Fruit fly (Drosophila melanogaster) whole organism, embryonic: ENCODE measurements around the gene sick.
A peak's percentile ranks its signal among the peaks of the same experiment; 100 is the strongest.

ENCODE experiments used
- Antp ChIP-seq: fragments of 200-800 bp; sonication (Bioruptor generic); optimal IDR thresholded peaks from 3 replicates; lab custom pipeline; 2016; ENCODE audit warnings: missing biosample characterization, missing genetic modification characterization
- Asciz ChIP-seq: fragments of 200-800 bp; sonication (Bioruptor generic); optimal IDR thresholded peaks from 2 replicates; lab custom pipeline; 2017; ENCODE audit warnings: missing biosample characterization, mild to moderate bottlenecking, missing genetic modification characterization, missing genetic modification reagents
- CG11398 ChIP-seq: fragments of 200-800 bp; sonication (Bioruptor generic); optimal IDR thresholded peaks from 2 replicates; lab custom pipeline; 2016; ENCODE audit warnings: missing biosample characterization, missing genetic modification characterization
- CG11695 ChIP-seq: fragments of 200-800 bp; sonication (Bioruptor generic); IDR thresholded peaks from 3 replicates; pipeline ENCODE4 v1.3.6; 2022; ENCODE audit warnings: missing biosample characterization, missing genetic modification characterization
- CG18599 ChIP-seq: fragments of 200-800 bp; sonication (Bioruptor generic); optimal IDR thresholded peaks from 3 replicates; lab custom pipeline; 2017; ENCODE audit warnings: missing biosample characterization, missing genetic modification characterization, mild to moderate bottlenecking, moderate library complexity, missing genetic modification reagents
- CG2116 ChIP-seq: fragments of 200-800 bp; sonication (Bioruptor generic); optimal IDR thresholded peaks from 3 replicates; lab custom pipeline; 2018; ENCODE audit warnings: missing biosample characterization, mild to moderate bottlenecking, missing genetic modification characterization
- CG2129 ChIP-seq: fragments of 200-800 bp; sonication (Bioruptor generic); IDR thresholded peaks from 2 replicates; pipeline ENCODE4 v1.3.6; 2022; ENCODE audit warnings: missing biosample characterization, missing genetic modification characterization; ENCODE audit not compliant: partially characterized antibody
- CG2199 ChIP-seq: fragments of 200-800 bp; sonication (Bioruptor generic); IDR thresholded peaks from 3 replicates; pipeline ENCODE4 v1.3.6; 2022; ENCODE audit warnings: missing biosample characterization, missing genetic modification characterization
- CG3065 ChIP-seq: fragments of 200-800 bp; sonication (Bioruptor generic); optimal IDR thresholded peaks from 2 replicates; lab custom pipeline; 2016; ENCODE audit warnings: missing biosample characterization, missing genetic modification characterization
- CG3838 ChIP-seq: fragments of 200-800 bp; sonication (Bioruptor generic); optimal IDR thresholded peaks from 3 replicates; lab custom pipeline; 2016; ENCODE audit warnings: missing biosample characterization, missing genetic modification characterization
- CG3995 ChIP-seq: fragments of 200-800 bp; sonication (Bioruptor generic); optimal IDR thresholded peaks from 3 replicates; lab custom pipeline; 2016; ENCODE audit warnings: missing biosample characterization, missing genetic modification characterization
- CG4328 ChIP-seq: fragments of 200-800 bp; sonication (Bioruptor generic); optimal IDR thresholded peaks from 3 replicates; lab custom pipeline; 2017; ENCODE audit warnings: missing biosample characterization, missing genetic modification reagents, missing genetic modification characterization
- CG5180 ChIP-seq: fragments of 200-800 bp; sonication (Bioruptor generic); optimal IDR thresholded peaks from 3 replicates; lab custom pipeline; 2017; ENCODE audit warnings: missing biosample characterization, missing genetic modification characterization, mild to moderate bottlenecking, moderate library complexity, missing genetic modification reagents
- CG6272 ChIP-seq: fragments of 200-800 bp; sonication (Bioruptor generic); IDR thresholded peaks from 2 replicates; pipeline ENCODE4 v1.3.6; 2022; ENCODE audit warnings: missing biosample characterization, missing genetic modification characterization
- CG6654 ChIP-seq: fragments of 200-800 bp; sonication (Bioruptor generic); optimal IDR thresholded peaks from 2 replicates; lab custom pipeline; 2017; ENCODE audit warnings: missing biosample characterization, mild to moderate bottlenecking, missing genetic modification characterization
- CG7372 ChIP-seq: fragments of 200-800 bp; sonication (Bioruptor generic); IDR thresholded peaks from 2 replicates; pipeline ENCODE4 v1.3.6; 2022; ENCODE audit warnings: missing biosample characterization, missing genetic modification characterization
- CG9215 ChIP-seq: fragments of 200-800 bp; sonication (Bioruptor generic); IDR thresholded peaks from 2 replicates; pipeline ENCODE4 v1.3.6; 2022; ENCODE audit warnings: missing biosample characterization, missing genetic modification characterization
- CG9437 ChIP-seq: fragments of 200-800 bp; sonication (Bioruptor generic); optimal IDR thresholded peaks from 2 replicates; lab custom pipeline; 2018; ENCODE audit warnings: missing biosample characterization, mild to moderate bottlenecking, missing genetic modification characterization
- Drgx ChIP-seq: fragments of 200-800 bp; sonication (Bioruptor generic); IDR thresholded peaks from 2 replicates; pipeline ENCODE4 v1.3.6; 2022; ENCODE audit warnings: missing biosample characterization, missing genetic modification characterization
- Fer3 ChIP-seq: fragments of 200-800 bp; sonication (Bioruptor generic); optimal IDR thresholded peaks from 2 replicates; lab custom pipeline; 2018; ENCODE audit warnings: missing biosample characterization, mild to moderate bottlenecking, missing genetic modification characterization, moderate library complexity
- HHEX ChIP-seq: fragments of 200-800 bp; sonication (Bioruptor generic); optimal IDR thresholded peaks from 3 replicates; lab custom pipeline; 2017; ENCODE audit warnings: missing biosample characterization, mild to moderate bottlenecking, missing genetic modification characterization, missing genetic modification reagents
- HLH3B ChIP-seq: fragments of 200-800 bp; sonication (Bioruptor generic); IDR thresholded peaks from 2 replicates; pipeline ENCODE4 v1.3.6; 2022; ENCODE audit warnings: missing biosample characterization, missing genetic modification characterization
- Meics ChIP-seq: fragments of 200-800 bp; sonication (Bioruptor generic); optimal IDR thresholded peaks from 2 replicates; lab custom pipeline; 2017; ENCODE audit warnings: missing biosample characterization, mild to moderate bottlenecking, missing genetic modification characterization
- Nf-YC ChIP-seq: fragments of 200-800 bp; optimal IDR thresholded peaks from 3 replicates; lab custom pipeline; 2019; ENCODE audit warnings: missing biosample characterization, mild to moderate bottlenecking, missing genetic modification characterization, moderate library complexity
- Opbp ChIP-seq: fragments of 200-800 bp; sonication (Bioruptor generic); IDR thresholded peaks from 3 replicates; pipeline ENCODE4 v1.3.6; 2022; ENCODE audit warnings: missing biosample characterization, missing genetic modification characterization; ENCODE audit not compliant: partially characterized antibody
- PHDP ChIP-seq: fragments of 200-800 bp; sonication (Bioruptor generic); optimal IDR thresholded peaks from 3 replicates; lab custom pipeline; 2018; ENCODE audit warnings: missing biosample characterization, mild to moderate bottlenecking, missing genetic modification characterization, moderate library complexity
- Rfx ChIP-seq: fragments of 200-800 bp; sonication (Bioruptor generic); IDR thresholded peaks from 2 replicates; pipeline ENCODE4 v1.3.6; 2022; ENCODE audit warnings: missing biosample characterization, missing genetic modification characterization
- ac ChIP-seq: fragments of 200-800 bp; sonication (Bioruptor generic); optimal IDR thresholded peaks from 3 replicates; lab custom pipeline; 2017; ENCODE audit warnings: missing biosample characterization, mild to moderate bottlenecking, missing genetic modification characterization
- ato ChIP-seq: fragments of 200-800 bp; sonication (Bioruptor generic); IDR thresholded peaks from 2 replicates; pipeline ENCODE4 v1.3.6; 2022; ENCODE audit warnings: missing biosample characterization, missing genetic modification characterization; ENCODE audit not compliant: partially characterized antibody
- az2 ChIP-seq: fragments of 200-800 bp; sonication (Bioruptor generic); optimal IDR thresholded peaks from 3 replicates; lab custom pipeline; 2016; ENCODE audit warnings: missing biosample characterization, missing genetic modification characterization
- bcd ChIP-seq: fragments of 200-800 bp; sonication (Bioruptor generic); optimal IDR thresholded peaks from 2 replicates; lab custom pipeline; 2017; ENCODE audit warnings: missing biosample characterization, mild to moderate bottlenecking, missing genetic modification characterization
- dpn ChIP-seq, 2 experiments: fragments of 200-800 bp; sonication (Bioruptor generic); optimal IDR thresholded peaks; 3 replicates each; lab custom pipeline; 2016; ENCODE audit warnings: missing biosample characterization in 2 of 2, missing genetic modification characterization in 2 of 2
- gem ChIP-seq: fragments of 200-800 bp; sonication (Bioruptor generic); optimal IDR thresholded peaks from 2 replicates; lab custom pipeline; 2019; ENCODE audit warnings: missing biosample characterization, mild to moderate bottlenecking, missing genetic modification characterization, moderate library complexity
- h ChIP-seq: fragments of >200 bp; optimal IDR thresholded peaks from 2 replicates; lab custom pipeline; 2017
- inv ChIP-seq: fragments of 200-800 bp; sonication (Bioruptor generic); IDR thresholded peaks from 2 replicates; pipeline ENCODE4 v1.3.6; 2022; ENCODE audit warnings: missing biosample characterization, missing genetic modification characterization; ENCODE audit not compliant: partially characterized antibody
- jigr1 ChIP-seq: fragments of 200-800 bp; sonication (Bioruptor generic); IDR thresholded peaks from 3 replicates; pipeline ENCODE4 v1.3.6; 2022; ENCODE audit warnings: missing biosample characterization, missing genetic modification characterization
- kni ChIP-seq: fragments of 200-800 bp; sonication (Bioruptor generic); optimal IDR thresholded peaks from 3 replicates; lab custom pipeline; 2017; ENCODE audit warnings: mild to moderate bottlenecking, missing biosample characterization, missing genetic modification reagents, missing genetic modification characterization
- lab ChIP-seq: fragments of 200-800 bp; sonication (Bioruptor generic); optimal IDR thresholded peaks from 3 replicates; lab custom pipeline; 2017; ENCODE audit warnings: missing biosample characterization, missing genetic modification characterization, mild to moderate bottlenecking, moderate library complexity, missing genetic modification reagents
- lbe ChIP-seq: fragments of 200-800 bp; sonication (Bioruptor generic); optimal IDR thresholded peaks from 2 replicates; lab custom pipeline; 2016; ENCODE audit warnings: missing biosample characterization, mild to moderate bottlenecking, missing genetic modification characterization
- nerfin-1 ChIP-seq: fragments of 200-800 bp; sonication (Bioruptor generic); optimal IDR thresholded peaks from 3 replicates; lab custom pipeline; 2019; ENCODE audit warnings: missing biosample characterization, mild to moderate bottlenecking, missing genetic modification characterization, moderate library complexity
- org-1 ChIP-seq: fragments of 200-800 bp; sonication (Bioruptor generic); optimal IDR thresholded peaks from 2 replicates; lab custom pipeline; 2017; ENCODE audit warnings: missing biosample characterization, missing genetic modification characterization
- phol ChIP-seq: fragments of 200-800 bp; sonication (Bioruptor generic); optimal IDR thresholded peaks from 3 replicates; lab custom pipeline; 2018; ENCODE audit warnings: missing biosample characterization, mild to moderate bottlenecking, missing genetic modification characterization, moderate library complexity
- prd ChIP-seq, 3 experiments: fragments of >200 bp in 2 of 3; fragments of 200-800 bp in 1 of 3; sonication (Bioruptor generic) in 1 of 3; optimal IDR thresholded peaks in 2 of 3; IDR thresholded peaks in 1 of 3; 2 replicates in 2 of 3; 3 replicates in 1 of 3; pipeline versions ENCODE4 v1.3.6 to Lab custom; 2017 to 2022; ENCODE audit warnings: missing biosample characterization in 1 of 3, missing genetic modification characterization in 1 of 3
- rib ChIP-seq: fragments of 200-800 bp; sonication (Bioruptor generic); IDR thresholded peaks from 2 replicates; pipeline ENCODE4 v1.3.6; 2022; ENCODE audit warnings: missing biosample characterization, missing genetic modification characterization
- salm ChIP-seq: fragments of 200-800 bp; sonication (Bioruptor generic); optimal IDR thresholded peaks from 2 replicates; lab custom pipeline; 2018; ENCODE audit warnings: missing biosample characterization, mild to moderate bottlenecking, missing genetic modification characterization
- sr ChIP-seq: fragments of 200-800 bp; sonication (Bioruptor generic); IDR thresholded peaks from 3 replicates; pipeline ENCODE4 v1.3.6; 2022; ENCODE audit warnings: missing biosample characterization, missing genetic modification characterization
- toy ChIP-seq: fragments of 200-800 bp; sonication (Bioruptor generic); IDR thresholded peaks from 2 replicates; pipeline ENCODE4 v1.3.6; 2022; ENCODE audit warnings: missing biosample characterization, missing genetic modification characterization
- trh ChIP-seq: fragments of 200-800 bp; sonication (Bioruptor generic); optimal IDR thresholded peaks from 2 replicates; lab custom pipeline; 2016; ENCODE audit warnings: missing biosample characterization, missing genetic modification characterization
- yki ChIP-seq: fragments of >200 bp; optimal IDR thresholded peaks from 3 replicates; lab custom pipeline; 2018

Gene sick

DNA sequence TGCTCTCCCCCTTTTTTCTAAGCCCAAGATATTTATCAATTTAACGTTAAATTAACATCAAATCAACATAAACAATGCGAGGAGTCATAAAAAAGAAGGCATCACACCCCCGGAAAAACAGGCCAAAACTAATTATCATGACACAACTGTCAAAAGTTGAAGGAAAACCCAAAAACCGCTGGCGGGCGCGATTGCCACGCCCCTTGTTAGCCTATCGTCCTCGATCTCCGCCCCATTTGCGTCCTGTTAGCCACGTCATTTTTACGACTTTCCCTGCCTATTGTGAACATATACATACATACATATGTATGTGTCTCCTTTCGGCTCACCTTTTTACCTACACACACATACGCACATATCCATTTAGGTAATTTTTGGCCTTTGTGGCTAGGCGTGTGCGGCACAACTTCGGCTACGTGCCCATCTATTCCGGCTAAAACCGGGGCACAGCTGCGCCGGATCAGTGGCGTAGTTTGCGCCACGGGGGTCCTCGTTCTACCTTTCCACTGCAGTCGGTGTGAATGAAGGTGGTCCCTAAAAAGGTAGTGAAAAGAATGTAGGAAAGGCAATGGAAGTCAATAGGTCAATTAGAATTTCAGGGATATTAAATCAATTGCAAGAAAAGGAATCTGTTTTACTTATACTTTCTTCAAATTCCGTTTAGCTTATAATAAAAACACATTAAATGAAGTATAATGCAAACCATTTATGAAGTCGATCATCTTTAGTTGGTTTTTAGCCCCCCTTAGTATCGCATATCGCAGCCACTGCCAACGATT lies 70.6 kb downstream of the sick start (continued):
- TF ChIP-seq bcd (GFP tag; lab: Kevin White, UChicago) (peak; percentile 32), CG5180 (GFP tag; lab: Kevin White, UChicago) (no peak), CG3065 (GFP tag; lab: Kevin White, UChicago) (peak; percentile 72), CG2129 (no peak), h (lab: Kevin White, UChicago) (no peak), inv (GFP tag; lab: Robert Waterston, UW) (no peak), phol (tag; lab: Kevin White, UChicago) (peak; percentile 70), CG2199 (GFP tag; lab: Robert Waterston, UW) (0 out of 3 replicates have a peak, but pooled peaks have one; percentile 31), sr (no peak), Asciz (peak; percentile 6), yki (lab: Kevin White, UChicago) (no peak), prd (optimal IDR thresholded peaks at IDR 0.05; lab: Kevin White, UChicago) (no peak), prd (GFP tag; IDR thresholded peaks at IDR 0.05; lab: Robert Waterston, UW) (peak; percentile 56; the same call in 2 of the 3 replicates), nerfin-1 (tag; lab: Kevin White, UChicago) (peak; percentile 2), CG11398 (GFP tag; lab: Kevin White, UChicago) (peak; percentile 53), CG2116 (no peak), rib (no peak), lab (GFP tag; lab: Kevin White, UChicago) (peak; percentile 31), toy (GFP tag; lab: Robert Waterston, UW) (no peak), Fer3 (tag; lab: Kevin White, UChicago) (peak; percentile 14), CG3838 (GFP tag; lab: Kevin White, UChicago) (no peak), CG11695 (no peak), org-1 (GFP tag; lab: Kevin White, UChicago) (peak; percentile 57), az2 (peak; percentile 41), PHDP (tag; lab: Kevin White, UChicago) (peak; percentile 39), Opbp (no peak), ac (GFP tag; lab: Kevin White, UChicago) (peak; percentile 76), CG18599 (GFP tag; lab: Kevin White, UChicago) (peak; percentile 30), Antp (GFP tag; lab: Kevin White, UChicago) (peak; percentile 41), CG9215 (GFP tag; lab: Robert Waterston, UW) (no peak; the same call in 1 of the 2 replicates), HHEX (GFP tag; lab: Kevin White, UChicago) (peak; percentile 27), Rfx (GFP tag; lab: Robert Waterston, UW) (peak; percentile 44; the same call in 1 of the 2 replicates), CG7372 (GFP tag; lab: Robert Waterston, UW) (no peak), ato (no peak), CG6654 (GFP tag; lab: Kevin White, UChicago) (no peak), lbe (GFP tag; lab: Kevin White, UChicago) (no peak), gem (tag; lab: Kevin White, UChicago) (peak; percentile 77), CG9437 (GFP tag; lab: Kevin White, UChicago) (peak; percentile 36), salm (no peak), Meics (GFP tag; lab: Kevin White, UChicago) (peak; percentile 51), kni (GFP tag; lab: Kevin White, UChicago) (peak; percentile 93), Nf-YC (tag; lab: Kevin White, UChicago) (no peak), CG4328 (GFP tag; lab: Kevin White, UChicago) (no peak), Drgx (GFP tag; lab: Robert Waterston, UW) (no peak), jigr1 (GFP tag; lab: Robert Waterston, UW) (no peak), CG6272 (GFP tag; lab: Robert Waterston, UW) (0 out of 2 replicates have a peak, but pooled peaks have one; percentile 14), HLH3B (no peak), trh (GFP tag; lab: Kevin White, UChicago) (no peak), dpn (GFP tag; optimal IDR thresholded peaks at IDR 0.05; lab: Kevin White, UChicago) (peak; percentile 42 to 64), CG3995 (GFP tag; lab: Kevin White, UChicago) (no peak)
